Worm (Caenorhabditis elegans) whole organism, young adult: Measurements from ENCODE around the gene sir-2.3.

Experiments
- B0261.1 ChIP-seq: sonication (generic microtip); optimal IDR thresholded peaks from 2 replicates; lab custom pipeline; 2016; ENCODE audit warnings: mild to moderate bottlenecking, missing genetic modification characterization, moderate library complexity, missing compliant biosample characterization
- B0336.3 ChIP-seq: fragments of 200-800 bp; sonication (Bioruptor generic); IDR thresholded peaks from 2 replicates; pipeline ENCODE4 v1.3.6; 2022; ENCODE audit warnings: missing genetic modification characterization, missing compliant biosample characterization
- C06A6.2 ChIP-seq: fragments of 200-800 bp; sonication (Bioruptor generic); conservative IDR thresholded peaks from 2 replicates; pipeline ENCODE4 v1.3.6; 2022; ENCODE audit warnings: missing genetic modification characterization, missing compliant biosample characterization
- F33H1.4 ChIP-seq: fragments of 200-800 bp; sonication (Bioruptor generic); IDR thresholded peaks from 2 replicates; pipeline ENCODE4 v1.3.6; 2022; ENCODE audit warnings: missing genetic modification reagents, missing genetic modification characterization, missing compliant biosample characterization
- F49E8.2 ChIP-seq: sonication (generic microtip); optimal IDR thresholded peaks from 3 replicates; lab custom pipeline; 2017; ENCODE audit warnings: missing genetic modification characterization, mild to moderate bottlenecking, missing compliant biosample characterization, antibody characterized with exemption, moderate library complexity; ENCODE audit not compliant: insufficient read depth
- K11D2.4 ChIP-seq: fragments of 200-800 bp; sonication (Bioruptor generic); IDR thresholded peaks from 2 replicates; pipeline ENCODE4 v1.3.6; 2022; ENCODE audit warnings: missing genetic modification reagents, missing genetic modification characterization, missing compliant biosample characterization
- K12H6.12 ChIP-seq: fragments of 200-800 bp; sonication (Bioruptor generic); optimal IDR thresholded peaks from 2 replicates; lab custom pipeline; 2018; ENCODE audit warnings: mild to moderate bottlenecking, missing genetic modification characterization, missing compliant biosample characterization
- Y53F4B.3 ChIP-seq: fragments of 200-800 bp; sonication (Bioruptor generic); IDR thresholded peaks from 2 replicates; pipeline ENCODE4 v1.3.6; 2022; ENCODE audit warnings: missing genetic modification reagents, missing genetic modification characterization, missing compliant biosample characterization
- Y53G8AR.9 ChIP-seq: fragments of 200-800 bp; sonication (Bioruptor generic); conservative IDR thresholded peaks from 2 replicates; pipeline ENCODE4 v1.3.6; 2022; ENCODE audit warnings: missing genetic modification reagents, missing genetic modification characterization, missing compliant biosample characterization
- Y56A3A.18 ChIP-seq: fragments of 200-800 bp; sonication (Bioruptor generic); IDR thresholded peaks from 2 replicates; pipeline ENCODE4 v1.3.6; 2022; ENCODE audit warnings: missing genetic modification reagents, missing genetic modification characterization, missing compliant biosample characterization
- Y67H2A.10 ChIP-seq: fragments of 200-800 bp; sonication (Bioruptor generic); conservative IDR thresholded peaks from 2 replicates; pipeline ENCODE4 v1.3.6; 2022; ENCODE audit warnings: missing genetic modification reagents, missing genetic modification characterization, missing compliant biosample characterization
- Y95B8A.8 ChIP-seq: fragments of 200-800 bp; sonication (Bioruptor generic); IDR thresholded peaks from 2 replicates; pipeline ENCODE4 v1.3.6; 2022; ENCODE audit warnings: missing genetic modification reagents, missing genetic modification characterization, missing compliant biosample characterization
- akir-1 ChIP-seq: fragments of 200-800 bp; sonication (Bioruptor generic); optimal IDR thresholded peaks from 2 replicates; lab custom pipeline; 2018; ENCODE audit warnings: mild to moderate bottlenecking, missing genetic modification characterization, moderate library complexity, missing compliant biosample characterization
- aptf-3 ChIP-seq: fragments of 200-800 bp; sonication (Bioruptor generic); IDR thresholded peaks from 2 replicates; pipeline ENCODE4 v1.3.6; 2022; ENCODE audit warnings: missing genetic modification characterization, missing compliant biosample characterization
- athp-1 ChIP-seq: sonication (generic microtip); optimal IDR thresholded peaks from 2 replicates; lab custom pipeline; 2017; ENCODE audit warnings: mild to moderate bottlenecking, missing genetic modification characterization, missing compliant biosample characterization
- attf-3 ChIP-seq: fragments of 200-800 bp; sonication (Bioruptor generic); conservative IDR thresholded peaks from 2 replicates; pipeline ENCODE4 v1.3.6; 2022; ENCODE audit warnings: missing genetic modification reagents, missing genetic modification characterization, missing compliant biosample characterization
- attf-5 ChIP-seq: fragments of 200-800 bp; sonication (Bioruptor generic); optimal IDR thresholded peaks from 2 replicates; lab custom pipeline; 2018; ENCODE audit warnings: mild to moderate bottlenecking, missing genetic modification characterization, missing compliant biosample characterization
- cebp-1 ChIP-seq, 2 experiments: fragments of 200-800 bp in 1 of 2; sonication (Bioruptor generic) in 1 of 2; sonication (generic microtip) in 1 of 2; IDR thresholded peaks in 1 of 2; optimal IDR thresholded peaks in 1 of 2; 2 replicates each; pipeline versions ENCODE4 v1.3.6 to Lab custom; 2017 to 2022; ENCODE audit warnings: missing compliant biosample characterization in 2 of 2, missing genetic modification characterization in 2 of 2, mild to moderate bottlenecking in 1 of 2, missing genetic modification reagents in 1 of 2, moderate library complexity in 1 of 2
- cebp-2 ChIP-seq: fragments of 200-800 bp; sonication (Bioruptor generic); IDR thresholded peaks from 2 replicates; pipeline ENCODE4 v1.3.6; 2022; ENCODE audit warnings: missing genetic modification characterization, missing compliant biosample characterization
- dox-1 ChIP-seq: fragments of 200-800 bp; sonication (Bioruptor generic); IDR thresholded peaks from 2 replicates; pipeline ENCODE4 v1.3.6; 2022; ENCODE audit warnings: missing genetic modification reagents, missing genetic modification characterization, missing compliant biosample characterization
- efl-1 ChIP-seq: fragments of 150-350 bp; optimal IDR thresholded peaks from 2 replicates; lab custom pipeline; 2014; ENCODE audit warnings: missing biosample characterization, missing genetic modification reagents, missing genetic modification characterization
- egl-44 ChIP-seq: fragments of 200-800 bp; sonication (Bioruptor generic); IDR thresholded peaks from 2 replicates; pipeline ENCODE4 v1.3.6; 2022; ENCODE audit warnings: missing genetic modification reagents, missing genetic modification characterization, missing compliant biosample characterization
- fkh-3 ChIP-seq: sonication (generic microtip); optimal IDR thresholded peaks from 2 replicates; lab custom pipeline; 2016; ENCODE audit warnings: mild to moderate bottlenecking, missing genetic modification characterization, missing compliant biosample characterization
- gei-17 ChIP-seq: fragments of 200-800 bp; sonication (Bioruptor generic); optimal IDR thresholded peaks from 2 replicates; lab custom pipeline; 2018; ENCODE audit warnings: mild to moderate bottlenecking, missing genetic modification characterization, missing compliant biosample characterization
- him-1 ChIP-seq: sonication (generic microtip); optimal IDR thresholded peaks from 2 replicates; lab custom pipeline; 2016; ENCODE audit warnings: missing genotype, missing genetic modification reagents, missing genetic modification characterization, missing compliant biosample characterization
- hmg-20 ChIP-seq: fragments of 200-800 bp; sonication (Bioruptor generic); IDR thresholded peaks from 2 replicates; pipeline ENCODE4 v1.3.6; 2022; ENCODE audit warnings: missing genetic modification reagents, missing genetic modification characterization, missing compliant biosample characterization
- lag-1 ChIP-seq: fragments of 200-800 bp; sonication (Bioruptor generic); IDR thresholded peaks from 2 replicates; pipeline ENCODE4 v1.3.6; 2022; ENCODE audit warnings: missing genetic modification reagents, missing genetic modification characterization, missing compliant biosample characterization
- let-526 ChIP-seq: fragments of 200-800 bp; sonication (Bioruptor generic); IDR thresholded peaks from 2 replicates; pipeline ENCODE4 v1.3.6; 2022; ENCODE audit warnings: missing genetic modification reagents, missing genetic modification characterization, missing compliant biosample characterization
- lin-40 ChIP-seq: sonication (generic microtip); optimal IDR thresholded peaks from 2 replicates; lab custom pipeline; 2016; ENCODE audit warnings: missing genetic modification characterization, mild to moderate bottlenecking, missing compliant biosample characterization, missing genotype, missing genetic modification reagents
- lir-1 ChIP-seq: fragments of 200-800 bp; sonication (Bioruptor generic); conservative IDR thresholded peaks from 2 replicates; pipeline ENCODE4 v1.3.6; 2022; ENCODE audit warnings: missing genetic modification reagents, missing genetic modification characterization, missing compliant biosample characterization
- lsl-1 ChIP-seq: fragments of 200-800 bp; sonication (Bioruptor generic); optimal IDR thresholded peaks from 2 replicates; lab custom pipeline; 2018; ENCODE audit warnings: mild to moderate bottlenecking, missing genetic modification characterization, moderate library complexity, missing compliant biosample characterization
- madf-6 ChIP-seq: fragments of 200-800 bp; sonication (Bioruptor generic); IDR thresholded peaks from 2 replicates; pipeline ENCODE4 v1.3.6; 2022; ENCODE audit warnings: missing genetic modification reagents, missing genetic modification characterization, missing compliant biosample characterization
- madf-8 ChIP-seq: fragments of 200-800 bp; sonication (Bioruptor generic); conservative IDR thresholded peaks from 2 replicates; pipeline ENCODE4 v1.3.6; 2022; ENCODE audit warnings: missing genetic modification reagents, missing genetic modification characterization, missing compliant biosample characterization
- mes-4 ChIP-seq: sonication (generic microtip); optimal IDR thresholded peaks from 2 replicates; lab custom pipeline; 2016; ENCODE audit warnings: missing genotype, missing genetic modification characterization, missing compliant biosample characterization
- mxl-1 ChIP-seq: sonication (generic microtip); optimal IDR thresholded peaks from 2 replicates; lab custom pipeline; 2016; ENCODE audit warnings: missing genetic modification characterization, missing compliant biosample characterization
- nfya-1 ChIP-seq: sonication (generic microtip); optimal IDR thresholded peaks from 2 replicates; lab custom pipeline; 2017; ENCODE audit warnings: antibody characterized with exemption, missing compliant biosample characterization, missing genetic modification characterization, borderline replicate concordance; ENCODE audit not compliant: insufficient read depth
- nfya-2 ChIP-seq: fragments of 200-800 bp; sonication (Bioruptor generic); IDR thresholded peaks from 2 replicates; pipeline ENCODE4 v1.3.6; 2022; ENCODE audit warnings: missing genetic modification reagents, missing genetic modification characterization, missing compliant biosample characterization
- nhr-120 ChIP-seq: fragments of 200-800 bp; sonication (Bioruptor generic); IDR thresholded peaks from 2 replicates; pipeline ENCODE4 v1.3.6; 2022; ENCODE audit warnings: missing genetic modification characterization, missing compliant biosample characterization
- nhr-27 ChIP-seq: fragments of 200-800 bp; sonication (Bioruptor generic); optimal IDR thresholded peaks from 2 replicates; lab custom pipeline; 2018; ENCODE audit warnings: mild to moderate bottlenecking, missing genetic modification characterization, moderate library complexity, missing compliant biosample characterization
- nhr-90 ChIP-seq: sonication (generic microtip); optimal IDR thresholded peaks from 2 replicates; lab custom pipeline; 2016; ENCODE audit warnings: missing genotype, mild to moderate bottlenecking, missing genetic modification characterization, missing compliant biosample characterization
- repo-1 ChIP-seq: sonication (generic microtip); optimal IDR thresholded peaks from 2 replicates; lab custom pipeline; 2017; ENCODE audit warnings: mild to moderate bottlenecking, missing genetic modification characterization, missing compliant biosample characterization
- sea-2 ChIP-seq: fragments of 200-800 bp; sonication (Bioruptor generic); IDR thresholded peaks from 2 replicates; pipeline ENCODE4 v1.3.6; 2022; ENCODE audit warnings: missing genetic modification characterization, missing compliant biosample characterization
- tlf-1 ChIP-seq: fragments of 200-800 bp; sonication (Bioruptor generic); optimal IDR thresholded peaks from 2 replicates; lab custom pipeline; 2018; ENCODE audit warnings: mild to moderate bottlenecking, missing genetic modification characterization, missing compliant biosample characterization
- zim-3 ChIP-seq: sonication (generic microtip); optimal IDR thresholded peaks from 2 replicates; lab custom pipeline; 2017; ENCODE audit warnings: mild to moderate bottlenecking, missing genetic modification characterization, moderate library complexity, missing compliant biosample characterization
- ztf-26 ChIP-seq: sonication (generic microtip); optimal IDR thresholded peaks from 2 replicates; lab custom pipeline; 2017; ENCODE audit warnings: missing genetic modification characterization, missing compliant biosample characterization
- ztf-3 ChIP-seq: fragments of 200-800 bp; sonication (Bioruptor generic); optimal IDR thresholded peaks from 2 replicates; lab custom pipeline; 2018; ENCODE audit warnings: mild to moderate bottlenecking, missing genetic modification characterization, missing compliant biosample characterization
- ztf-6 ChIP-seq: fragments of 200-800 bp; sonication (Bioruptor generic); IDR thresholded peaks from 2 replicates; pipeline ENCODE4 v1.3.6; 2022; ENCODE audit warnings: missing genetic modification reagents, missing genetic modification characterization, missing compliant biosample characterization

Gene sir-2.3

ce11 chrX:13358573-13358972 lies 27.1 kb downstream of the sir-2.3 start (continued):
- no peak for TF ChIP-seq madf-6 (GFP tag; lab: Robert Waterston, UW)
- no peak for TF ChIP-seq efl-1 (GFP tag; lab: Kevin White, UChicago)
- TF ChIP-seq lag-1 (GFP tag; lab: Robert Waterston, UW), result no peak
- no peak for TF ChIP-seq madf-8 (GFP tag; lab: Robert Waterston, UW)
- TF ChIP-seq ztf-6 (GFP tag; lab: Robert Waterston, UW), result no peak
- peak; percentile 66 for TF ChIP-seq dox-1 (GFP tag; lab: Robert Waterston, UW)
- no peak for TF ChIP-seq F49E8.2
- no peak for TF ChIP-seq him-1 (tag; lab: Kevin White, UChicago)
- TF ChIP-seq mxl-1 (tag; lab: Kevin White, UChicago), result no peak
- TF ChIP-seq athp-1 (tag; lab: Kevin White, UChicago), result no peak
- TF ChIP-seq mes-4 (tag; lab: Kevin White, UChicago), result no peak
- TF ChIP-seq Y67H2A.10, result no peak
- peak; percentile 94 for TF ChIP-seq ztf-26 (tag; lab: Kevin White, UChicago)
- TF ChIP-seq nhr-90 (tag; lab: Kevin White, UChicago), result peak; percentile 37
- no peak for TF ChIP-seq aptf-3
- peak; percentile 60 for TF ChIP-seq B0336.3
- TF ChIP-seq akir-1 (GFP tag; lab: Kevin White, UChicago), result no peak
- no peak for TF ChIP-seq F33H1.4 (GFP tag; lab: Robert Waterston, UW)
- 0 out of 2 replicates have a peak, but pooled peaks have one; percentile 15 for TF ChIP-seq let-526 (GFP tag; lab: Robert Waterston, UW)
- TF ChIP-seq zim-3 (tag; lab: Kevin White, UChicago), result no peak
- no peak for TF ChIP-seq lsl-1 (GFP tag; lab: Kevin White, UChicago)
- 0 out of 2 replicates have a peak, but pooled peaks have one; percentile 11 for TF ChIP-seq cebp-2 (GFP tag; lab: Robert Waterston, UW)
- no peak for TF ChIP-seq B0261.1 (tag; lab: Kevin White, UChicago)
- TF ChIP-seq lir-1, result no peak
- TF ChIP-seq tlf-1 (GFP tag; lab: Kevin White, UChicago), result peak; percentile 33
- no peak for TF ChIP-seq attf-3
- peak; percentile 31 for TF ChIP-seq attf-5
- peak; percentile 54 for TF ChIP-seq gei-17 (GFP tag; lab: Kevin White, UChicago)
- TF ChIP-seq Y53G8AR.9 (GFP tag; lab: Robert Waterston, UW), result no peak
- no peak for TF ChIP-seq sea-2 (GFP tag; lab: Robert Waterston, UW)
- no peak for TF ChIP-seq nfya-2
- 0 out of 2 replicates have a peak, but pooled peaks have one; percentile 17 for TF ChIP-seq cebp-1 (GFP tag; IDR thresholded peaks at IDR 0.05; lab: Robert Waterston, UW)
- TF ChIP-seq cebp-1 (tag; optimal IDR thresholded peaks at IDR 0.05; lab: Kevin White, UChicago), result peak; percentile 78
- peak; percentile 29 for TF ChIP-seq K12H6.12
- TF ChIP-seq hmg-20, result no peak
- TF ChIP-seq fkh-3 (tag; lab: Kevin White, UChicago), result no peak
- no peak for TF ChIP-seq ztf-3 (GFP tag; lab: Kevin White, UChicago)
- no peak for TF ChIP-seq Y95B8A.8
- TF ChIP-seq nhr-120, result no peak
- TF ChIP-seq Y53F4B.3, result no peak
- no peak for TF ChIP-seq egl-44 (GFP tag; lab: Robert Waterston, UW)
- no peak for TF ChIP-seq nhr-27 (tag; lab: Kevin White, UChicago)
- TF ChIP-seq C06A6.2 (GFP tag; lab: Robert Waterston, UW), result no peak
- peak; percentile 67; the same call in 1 of the 2 replicates for TF ChIP-seq K11D2.4
- TF ChIP-seq Y56A3A.18 (GFP tag; lab: Robert Waterston, UW), result no peak
- no peak for TF ChIP-seq nfya-1 (tag; lab: Kevin White, UChicago)
- peak; percentile 86 for TF ChIP-seq lin-40 (tag; lab: Kevin White, UChicago)
- TF ChIP-seq repo-1 (tag; lab: Kevin White, UChicago), result peak; percentile 60
- TF ChIP-seq, all 124 proteins: peak for 34
